Worm (Caenorhabditis elegans) whole organism, L2 larva: ENCODE results near the gene H03G16.5.

Experiments used
- ZK546.5 ChIP-seq: sonication (generic microtip); optimal IDR thresholded peaks from 2 replicates; lab custom pipeline; 2017; ENCODE audit warnings: missing biosample characterization, missing genetic modification characterization
- alr-1 ChIP-seq: fragments of 150-350 bp; optimal IDR thresholded peaks from 2 replicates; lab custom pipeline; 2014; ENCODE audit warnings: missing biosample characterization, missing genetic modification characterization
- ama-1 ChIP-seq: fragments of 150-350 bp; optimal IDR thresholded peaks from 2 replicates; lab custom pipeline; 2018; ENCODE audit warnings: inconsistent platforms
- blmp-1 ChIP-seq: sonication (generic microtip); optimal IDR thresholded peaks from 2 replicates; lab custom pipeline; 2017; ENCODE audit warnings: missing genetic modification characterization, mild to moderate bottlenecking, missing compliant biosample characterization, antibody characterized with exemption, moderate library complexity; ENCODE audit not compliant: insufficient read depth
- lin-13 ChIP-seq: fragments of 150-350 bp; optimal IDR thresholded peaks from 2 replicates; lab custom pipeline; 2014; ENCODE audit warnings: missing biosample characterization, missing genetic modification reagents, missing genetic modification characterization
- lin-39 ChIP-seq: fragments of 150-350 bp; optimal IDR thresholded peaks from 2 replicates; lab custom pipeline; 2014; ENCODE audit warnings: missing biosample characterization, missing genetic modification reagents, missing genetic modification characterization
- mab-5 ChIP-seq: fragments of 150-350 bp; optimal IDR thresholded peaks from 2 replicates; lab custom pipeline; 2014; ENCODE audit warnings: missing biosample characterization, missing genetic modification characterization
- nhr-11 ChIP-seq: fragments of 150-350 bp; optimal IDR thresholded peaks from 2 replicates; lab custom pipeline; 2014; ENCODE audit warnings: missing biosample characterization, missing genetic modification characterization
- nhr-12 ChIP-seq: fragments of 150-350 bp; optimal IDR thresholded peaks from 2 replicates; lab custom pipeline; 2014; ENCODE audit warnings: missing biosample characterization, missing genetic modification characterization
- nhr-25 ChIP-seq: fragments of 150-350 bp; sonication (generic microtip); optimal IDR thresholded peaks from 3 replicates; lab custom pipeline; 2014; ENCODE audit warnings: missing biosample characterization, missing genetic modification characterization
- nhr-77 ChIP-seq: fragments of 150-350 bp; optimal IDR thresholded peaks from 2 replicates; lab custom pipeline; 2014; ENCODE audit warnings: missing biosample characterization, missing genetic modification characterization
- unc-39 ChIP-seq: fragments of 150-350 bp; optimal IDR thresholded peaks from 2 replicates; lab custom pipeline; 2014; ENCODE audit warnings: missing biosample characterization, missing genetic modification characterization

- TF ChIP-seq lin-39 (tag; lab: Kevin White, UChicago) (no peak), blmp-1 (tag; lab: Kevin White, UChicago) (no peak), ZK546.5 (no peak), lin-13 (GFP tag; lab: Kevin White, UChicago) (no peak), alr-1 (tag; lab: Kevin White, UChicago) (no peak), unc-39 (tag; lab: Kevin White, UChicago) (no peak), nhr-77 (tag; lab: Kevin White, UChicago) (no peak), nhr-12 (no peak), nhr-25 (tag; lab: Kevin White, UChicago) (no peak), mab-5 (tag; lab: Kevin White, UChicago) (no peak), nhr-11 (tag; lab: Kevin White, UChicago) (no peak), ama-1 (lab: Kevin White, UChicago) (no peak)
These were observed 47.9 kb downstream of the H03G16.5 start for ce11 chrX:15008697-15009096.
